Fruit fly (Drosophila melanogaster): ENCODE data around the gene CG8132.

The CG8132 gene

dm6 chr3R:9394385-9395042 is 6.8 kb upstream of the CG8132 start, which contains the start of gene FER (continued):
- TF ChIP-seq Drgx (GFP tag; IDR thresholded peaks at IDR 0.05) (peak; percentile 35; the same call in 1 of the 2 replicates), sna (GFP tag; IDR thresholded peaks at IDR 0.05; ENCODE audit: partially characterized antibody) (0 out of 2 replicates have a peak, but pooled peaks have one; percentile 40), CG7372 (GFP tag; IDR thresholded peaks at IDR 0.05) (0 out of 2 replicates have a peak, but pooled peaks have one; percentile 37), CG18599 (GFP tag; optimal IDR thresholded peaks at IDR 0.05) (peak; percentile 45), CG4282 (GFP tag; optimal IDR thresholded peaks at IDR 0.05) (peak; percentile 19), CG15601 (tag; optimal IDR thresholded peaks at IDR 0.05) (peak; percentile 5), E2f2 (GFP tag; IDR thresholded peaks at IDR 0.05) (no peak; the same call in 1 of the 2 replicates), onecut (GFP tag; IDR thresholded peaks at IDR 0.05) (peak; percentile 58), CG1233 (GFP tag; optimal IDR thresholded peaks at IDR 0.05) (no peak), CG12071 (GFP tag; optimal IDR thresholded peaks at IDR 0.05) (peak; percentile 73), aop (GFP tag; IDR thresholded peaks at IDR 0.05) (peak; percentile 59; the same call in 1 of the 2 replicates), HLH54F (GFP tag; optimal IDR thresholded peaks at IDR 0.05) (peak; percentile 0), lbe (GFP tag; optimal IDR thresholded peaks at IDR 0.05) (peak; percentile 19), abd-A (tag; optimal IDR thresholded peaks at IDR 0.05) (peak; percentile 35), CG1647 (GFP tag; optimal IDR thresholded peaks at IDR 0.05) (peak; percentile 44), HmgZ (tag; optimal IDR thresholded peaks at IDR 0.05) (peak; percentile 63), CG32532 (GFP tag; IDR thresholded peaks at IDR 0.05) (peak; percentile 69; the same call in 1 of the 2 replicates), az2 (GFP tag; optimal IDR thresholded peaks at IDR 0.05) (no peak), tna (GFP tag; IDR thresholded peaks at IDR 0.05; ENCODE audit: partially characterized antibody) (peak; percentile 81), Nf-YB (GFP tag; optimal IDR thresholded peaks at IDR 0.05) (peak; percentile 43), CG7987 (GFP tag; optimal IDR thresholded peaks at IDR 0.05) (peak; percentile 88), NfI (GFP tag; optimal IDR thresholded peaks at IDR 0.05) (peak; percentile 59), CG6791 (GFP tag; IDR thresholded peaks at IDR 0.05; ENCODE audit: partially characterized antibody) (peak; percentile 53; the same call in 2 of the 3 replicates), grn (GFP tag; optimal IDR thresholded peaks at IDR 0.05) (peak; percentile 24), CG13123 (GFP tag; optimal IDR thresholded peaks at IDR 0.05) (no peak), ac (GFP tag; optimal IDR thresholded peaks at IDR 0.05) (peak; percentile 12), cad (GFP tag; optimal IDR thresholded peaks at IDR 0.05) (no peak), CG6272 (GFP tag; IDR thresholded peaks at IDR 0.05) (peak; percentile 30; the same call in 1 of the 2 replicates), CG8944 (GFP tag; optimal IDR thresholded peaks at IDR 0.05) (peak; percentile 21), gem (tag; optimal IDR thresholded peaks at IDR 0.05) (peak; percentile 36), CG1024 (GFP tag; IDR thresholded peaks at IDR 0.05) (peak; percentile 2; the same call in 1 of the 2 replicates), tin (GFP tag; optimal IDR thresholded peaks at IDR 0.05) (no peak), Atf3 (GFP tag; optimal IDR thresholded peaks at IDR 0.05) (peak; percentile 5), mirr (GFP tag; optimal IDR thresholded peaks at IDR 0.05) (peak; percentile 54), CG34422 (GFP tag; IDR thresholded peaks at IDR 0.05) (peak; percentile 67; the same call in 1 of the 3 replicates), pb (GFP tag; optimal IDR thresholded peaks at IDR 0.05) (peak; percentile 36), CG31224 (GFP tag; IDR thresholded peaks at IDR 0.05) (peak; percentile 16; the same call in 1 of the 2 replicates), CG2712 (tag; optimal IDR thresholded peaks at IDR 0.05) (peak; percentile 17), CG17186 (GFP tag; optimal IDR thresholded peaks at IDR 0.05) (no peak), CG11456 (GFP tag; IDR thresholded peaks at IDR 0.05) (peak; percentile 18; the same call in 1 of the 3 replicates), Mes4 (GFP tag; optimal IDR thresholded peaks at IDR 0.05) (peak; percentile 26), CG2120 (GFP tag; optimal IDR thresholded peaks at IDR 0.05) (peak; percentile 40), Rfx (GFP tag; IDR thresholded peaks at IDR 0.05) (peak; percentile 56; the same call in 1 of the 2 replicates), YL-1 (GFP tag; optimal IDR thresholded peaks at IDR 0.05) (no peak), CG12391 (tag; optimal IDR thresholded peaks at IDR 0.05) (peak; percentile 1), Dbx (GFP tag; IDR thresholded peaks at IDR 0.05) (peak; percentile 78; the same call in 2 of the 3 replicates), CG7839 (tag; optimal IDR thresholded peaks at IDR 0.05) (peak; percentile 36), CG16813 (GFP tag; IDR thresholded peaks at IDR 0.05; ENCODE audit: partially characterized antibody) (peak; percentile 22; the same call in 1 of the 3 replicates), BtbVII (GFP tag; optimal IDR thresholded peaks at IDR 0.05) (peak; percentile 69)
